Worm (Caenorhabditis elegans) whole organism, late embryonic: Measurements from ENCODE around the gene T14B4.5.
A peak's percentile ranks its signal among the peaks of the same experiment; 100 is the strongest.

Source experiments
- C08G9.2 ChIP-seq: sonication (generic microtip); optimal IDR thresholded peaks from 2 replicates; lab custom pipeline; 2016; ENCODE audit warnings: mild to moderate bottlenecking, missing genetic modification characterization, moderate library complexity, missing compliant biosample characterization
- K09A11.1 ChIP-seq: sonication (generic microtip); optimal IDR thresholded peaks from 2 replicates; lab custom pipeline; 2017; ENCODE audit warnings: antibody characterized with exemption, mild to moderate bottlenecking, missing genetic modification characterization, missing compliant biosample characterization; ENCODE audit not compliant: insufficient read depth
- T23F11.4 ChIP-seq: fragments of 200-800 bp; sonication (Bioruptor generic); optimal IDR thresholded peaks from 2 replicates; lab custom pipeline; 2018; ENCODE audit warnings: mild to moderate bottlenecking, missing genetic modification characterization, missing compliant biosample characterization
- Y22D7AL.16 ChIP-seq: sonication (generic microtip); optimal IDR thresholded peaks from 2 replicates; lab custom pipeline; 2016; ENCODE audit warnings: missing genetic modification characterization, missing compliant biosample characterization
- ahr-1 ChIP-seq: sonication (generic microtip); optimal IDR thresholded peaks from 2 replicates; lab custom pipeline; 2016; ENCODE audit warnings: missing genetic modification characterization, missing compliant biosample characterization
- ceh-14 ChIP-seq: sonication (generic microtip); optimal IDR thresholded peaks from 2 replicates; lab custom pipeline; 2016; ENCODE audit warnings: missing genotype, missing genetic modification characterization, missing compliant biosample characterization
- ceh-18 ChIP-seq: sonication (generic microtip); optimal IDR thresholded peaks from 2 replicates; lab custom pipeline; 2016; ENCODE audit warnings: missing genetic modification characterization, missing compliant biosample characterization
- ceh-19 ChIP-seq: fragments of 200-800 bp; sonication (Bioruptor generic); optimal IDR thresholded peaks from 2 replicates; lab custom pipeline; 2018; ENCODE audit warnings: mild to moderate bottlenecking, missing genetic modification characterization, missing compliant biosample characterization
- ceh-2 ChIP-seq: sonication (generic microtip); optimal IDR thresholded peaks from 2 replicates; lab custom pipeline; 2016; ENCODE audit warnings: missing genotype, missing genetic modification characterization, missing compliant biosample characterization
- ceh-31 ChIP-seq: sonication (generic microtip); optimal IDR thresholded peaks from 2 replicates; lab custom pipeline; 2016; ENCODE audit warnings: missing genetic modification characterization, missing compliant biosample characterization
- ceh-34 ChIP-seq: sonication (generic microtip); optimal IDR thresholded peaks from 2 replicates; lab custom pipeline; 2016; ENCODE audit warnings: mild to moderate bottlenecking, missing genetic modification characterization, missing compliant biosample characterization
- ceh-9 ChIP-seq: sonication (generic microtip); optimal IDR thresholded peaks from 2 replicates; lab custom pipeline; 2016; ENCODE audit warnings: mild to moderate bottlenecking, missing genetic modification characterization, inconsistent platforms, missing compliant biosample characterization
- dmd-4 ChIP-seq: sonication (generic microtip); optimal IDR thresholded peaks from 2 replicates; lab custom pipeline; 2016; ENCODE audit warnings: borderline replicate concordance, missing genetic modification characterization, missing compliant biosample characterization
- dve-1 ChIP-seq: sonication (generic microtip); optimal IDR thresholded peaks from 2 replicates; lab custom pipeline; 2017; ENCODE audit warnings: antibody characterized with exemption, mild to moderate bottlenecking, missing genetic modification characterization, missing compliant biosample characterization
- elt-2 ChIP-seq: sonication (generic microtip); optimal IDR thresholded peaks from 2 replicates; lab custom pipeline; 2016; ENCODE audit warnings: missing genetic modification reagents, missing genetic modification characterization, missing compliant biosample characterization
- ets-4 ChIP-seq: sonication (generic microtip); optimal IDR thresholded peaks from 2 replicates; lab custom pipeline; 2016; ENCODE audit warnings: missing genetic modification characterization, missing compliant biosample characterization
- fkh-10 ChIP-seq: fragments of 150-350 bp; optimal IDR thresholded peaks from 2 replicates; lab custom pipeline; 2014; ENCODE audit warnings: missing biosample characterization, missing genetic modification reagents, missing genetic modification characterization
- fkh-6 ChIP-seq: sonication (generic microtip); optimal IDR thresholded peaks from 2 replicates; lab custom pipeline; 2016; ENCODE audit warnings: missing genetic modification characterization, missing compliant biosample characterization
- gmeb-2 ChIP-seq: sonication (generic microtip); optimal IDR thresholded peaks from 2 replicates; lab custom pipeline; 2016; ENCODE audit warnings: missing genetic modification characterization, inconsistent platforms, missing compliant biosample characterization
- hlh-13 ChIP-seq: fragments of 200-800 bp; sonication (Bioruptor generic); optimal IDR thresholded peaks from 2 replicates; lab custom pipeline; 2018; ENCODE audit warnings: mild to moderate bottlenecking, missing genetic modification characterization, missing compliant biosample characterization
- hlh-15 ChIP-seq: sonication (generic microtip); optimal IDR thresholded peaks from 2 replicates; lab custom pipeline; 2016; ENCODE audit warnings: missing genetic modification characterization, missing compliant biosample characterization
- hlh-6 ChIP-seq: sonication (generic microtip); optimal IDR thresholded peaks from 2 replicates; lab custom pipeline; 2016; ENCODE audit warnings: missing genotype, missing genetic modification characterization, missing compliant biosample characterization
- hlh-8 ChIP-seq: sonication (generic microtip); optimal IDR thresholded peaks from 2 replicates; lab custom pipeline; 2016; ENCODE audit warnings: missing genotype, missing genetic modification characterization, missing compliant biosample characterization
- lim-6 ChIP-seq: sonication (generic microtip); optimal IDR thresholded peaks from 2 replicates; lab custom pipeline; 2016; ENCODE audit warnings: missing genetic modification characterization, missing compliant biosample characterization
- lin-11 ChIP-seq: fragments of 200-800 bp; sonication (Bioruptor generic); optimal IDR thresholded peaks from 2 replicates; lab custom pipeline; 2018; ENCODE audit warnings: mild to moderate bottlenecking, missing genetic modification characterization, missing compliant biosample characterization
- nfya-1 ChIP-seq: sonication (generic microtip); optimal IDR thresholded peaks from 2 replicates; lab custom pipeline; 2017; ENCODE audit warnings: missing genetic modification characterization, mild to moderate bottlenecking, missing compliant biosample characterization, antibody characterized with exemption, moderate library complexity
- pag-3 ChIP-seq: sonication (generic microtip); optimal IDR thresholded peaks from 2 replicates; lab custom pipeline; 2016; ENCODE audit warnings: missing compliant biosample characterization, missing genetic modification characterization, borderline replicate concordance
- pat-9 ChIP-seq: fragments of 200-800 bp; sonication (Bioruptor generic); optimal IDR thresholded peaks from 2 replicates; lab custom pipeline; 2018; ENCODE audit warnings: mild to moderate bottlenecking, missing genetic modification characterization, moderate library complexity, missing compliant biosample characterization
- pax-1 ChIP-seq: fragments of 150-350 bp; optimal IDR thresholded peaks from 2 replicates; lab custom pipeline; 2014; ENCODE audit warnings: missing biosample characterization, missing genetic modification characterization
- pha-2 ChIP-seq: sonication (generic microtip); optimal IDR thresholded peaks from 2 replicates; lab custom pipeline; 2017; ENCODE audit warnings: mild to moderate bottlenecking, missing genetic modification characterization, missing compliant biosample characterization
- pha-4 ChIP-seq: fragments of 150-350 bp; optimal IDR thresholded peaks from 2 replicates; lab custom pipeline; 2018; ENCODE audit warnings: missing biosample characterization, missing genetic modification reagents, missing genetic modification characterization
- pqm-1 ChIP-seq: sonication (generic microtip); optimal IDR thresholded peaks from 2 replicates; lab custom pipeline; 2016; ENCODE audit warnings: missing genetic modification characterization, missing compliant biosample characterization
- ref-2 ChIP-seq: sonication (generic microtip); optimal IDR thresholded peaks from 2 replicates; lab custom pipeline; 2016; ENCODE audit warnings: missing genetic modification characterization, missing compliant biosample characterization
- rnt-1 ChIP-seq: sonication (generic microtip); optimal IDR thresholded peaks from 2 replicates; lab custom pipeline; 2016; ENCODE audit warnings: missing genetic modification characterization, missing compliant biosample characterization
- sdc-2 ChIP-seq: sonication (generic microtip); optimal IDR thresholded peaks from 2 replicates; lab custom pipeline; 2016; ENCODE audit warnings: missing genotype, missing genetic modification characterization, missing compliant biosample characterization
- sox-2 ChIP-seq: fragments of 200-800 bp; sonication (Bioruptor generic); IDR thresholded peaks from 2 replicates; pipeline ENCODE4 v1.3.6; 2022; ENCODE audit warnings: missing genetic modification reagents, missing genetic modification characterization, missing compliant biosample characterization
- sox-4 ChIP-seq: sonication (generic microtip); optimal IDR thresholded peaks from 2 replicates; lab custom pipeline; 2017; ENCODE audit warnings: mild to moderate bottlenecking, missing genetic modification characterization, inconsistent platforms, missing compliant biosample characterization
- syd-9 ChIP-seq: sonication (generic microtip); optimal IDR thresholded peaks from 2 replicates; lab custom pipeline; 2016; ENCODE audit warnings: mild to moderate bottlenecking, missing genetic modification characterization, moderate library complexity, missing compliant biosample characterization
- tbx-7 ChIP-seq: sonication (generic microtip); optimal IDR thresholded peaks from 2 replicates; lab custom pipeline; 2016; ENCODE audit warnings: missing genotype, missing genetic modification characterization, missing compliant biosample characterization

Gene T14B4.5

ce11 chrII:6741428-6741827 lies 24.8 kb downstream of the T14B4.5 start, which contains the start of gene exos-8 (continued):
- peak; percentile 56 for TF ChIP-seq pqm-1 (tag; lab: Kevin White, UChicago)
- peak; percentile 76 for TF ChIP-seq ets-4 (tag; lab: Kevin White, UChicago)
- TF ChIP-seq ceh-2 = peak; percentile 90
- TF ChIP-seq pha-4 = no peak
- peak; percentile 95 for TF ChIP-seq ref-2
- no peak for TF ChIP-seq gmeb-2 (tag; lab: Kevin White, UChicago)
- TF ChIP-seq lim-6 (tag; lab: Kevin White, UChicago) = peak; percentile 74
- TF ChIP-seq ceh-14 (tag; lab: Kevin White, UChicago) = peak; percentile 91
- TF ChIP-seq syd-9 (tag; lab: Kevin White, UChicago) = peak; percentile 49
- TF ChIP-seq sox-4 (tag; lab: Kevin White, UChicago) = peak; percentile 28
- no peak for TF ChIP-seq fkh-10 (GFP tag; lab: Kevin White, UChicago)
- TF ChIP-seq dve-1 = no peak
- no peak for TF ChIP-seq lin-11
- no peak for TF ChIP-seq Y22D7AL.16 (tag; lab: Kevin White, UChicago)
- TF ChIP-seq hlh-15 = peak; percentile 38
- TF ChIP-seq ceh-34 = peak; percentile 72
- TF ChIP-seq hlh-13 = peak; percentile 21
- TF ChIP-seq dmd-4 (tag; lab: Kevin White, UChicago) = peak; percentile 72
- TF ChIP-seq K09A11.1 (tag; lab: Kevin White, UChicago) = no peak
- peak; percentile 59 for TF ChIP-seq fkh-6 (tag; lab: Kevin White, UChicago)
- TF ChIP-seq ceh-18 (tag; lab: Kevin White, UChicago) = peak; percentile 59
- peak; percentile 11 for TF ChIP-seq T23F11.4 (GFP tag; lab: Kevin White, UChicago)
- peak; percentile 91 for TF ChIP-seq rnt-1 (tag; lab: Kevin White, UChicago)
- peak; percentile 1 for TF ChIP-seq nfya-1 (tag; lab: Kevin White, UChicago)
- no peak for TF ChIP-seq ceh-9 (tag; lab: Kevin White, UChicago)
- TF ChIP-seq ceh-19 (GFP tag; lab: Kevin White, UChicago) = peak; percentile 67
- peak; percentile 83 for TF ChIP-seq tbx-7 (tag; lab: Kevin White, UChicago)
- TF ChIP-seq pha-2 = no peak
- TF ChIP-seq pat-9 (tag; lab: Kevin White, UChicago) = no peak
- peak; percentile 58 for TF ChIP-seq ahr-1
- TF ChIP-seq C08G9.2 (tag; lab: Kevin White, UChicago) = peak; percentile 93
- TF ChIP-seq, all 69 proteins: peak for 34

ce11 chrII:6742614-6743013 lies 26.0 kb downstream of the T14B4.5 start, which contains the start of gene F41G3.6:
Gene F41G3.6, plus strand, starts transcription at chrII:6742914.
- TF ChIP-seq sox-2 (GFP tag; lab: Robert Waterston, UW) (no peak), hlh-6 (tag; lab: Kevin White, UChicago) (no peak), sox-4 (tag; lab: Kevin White, UChicago) (no peak), K09A11.1 (tag; lab: Kevin White, UChicago) (no peak), nfya-1 (tag; lab: Kevin White, UChicago) (no peak), pqm-1 (tag; lab: Kevin White, UChicago) (no peak), sdc-2 (no peak), dmd-4 (tag; lab: Kevin White, UChicago) (no peak), elt-2 (no peak), T23F11.4 (GFP tag; lab: Kevin White, UChicago) (no peak), ceh-14 (tag; lab: Kevin White, UChicago) (no peak), ahr-1 (no peak), ref-2 (no peak), ceh-31 (tag; lab: Kevin White, UChicago) (no peak), pag-3 (tag; lab: Kevin White, UChicago) (no peak)

ce11 chrII:6744648-6745047 lies 28.0 kb downstream of the T14B4.5 start, which contains the start of gene ins-15:
Gene ins-15, minus strand, starts transcription at chrII:6744748.
- TF ChIP-seq gmeb-2 (tag; lab: Kevin White, UChicago) = no peak
- no peak for TF ChIP-seq ref-2
- no peak for TF ChIP-seq dmd-4 (tag; lab: Kevin White, UChicago)
- no peak for TF ChIP-seq T23F11.4 (GFP tag; lab: Kevin White, UChicago)
- TF ChIP-seq sox-2 (GFP tag; lab: Robert Waterston, UW) = no peak
- TF ChIP-seq ets-4 (tag; lab: Kevin White, UChicago) = no peak
- no peak for TF ChIP-seq dve-1
- no peak for TF ChIP-seq sdc-2
- TF ChIP-seq hlh-6 (tag; lab: Kevin White, UChicago) = no peak
- no peak for TF ChIP-seq Y22D7AL.16 (tag; lab: Kevin White, UChicago)
- TF ChIP-seq pax-1 = no peak
- no peak for TF ChIP-seq hlh-8 (tag; lab: Kevin White, UChicago)
